Fruit fly (Drosophila melanogaster): Measurements from ENCODE around the gene Dhc98D.

- TF ChIP-seq Dif (GFP tag; optimal IDR thresholded peaks at IDR 0.05; ENCODE audit: partially characterized antibody) (no peak), rgr (GFP tag; optimal IDR thresholded peaks at IDR 0.05) (no peak), N (GFP tag; optimal IDR thresholded peaks at IDR 0.05) (no peak), CrebA (GFP tag; optimal IDR thresholded peaks at IDR 0.05; ENCODE audit: borderline replicate concordance) (no peak), dmrt93B (GFP tag; optimal IDR thresholded peaks at IDR 0.05) (no peak)
Measured at dm6 chr3R:28558801-28559200, 72.0 kb downstream of the Dhc98D start.
